Fruit fly (Drosophila melanogaster) whole organism, wandering third instar larva: Measurements from ENCODE around the gene TAF1B.

Source experiments
- CG32264 ChIP-seq: fragments of 200-800 bp; sonication (Bioruptor generic); optimal IDR thresholded peaks from 2 replicates; lab custom pipeline; 2016; ENCODE audit warnings: missing biosample characterization, missing genetic modification characterization
- CG9705 ChIP-seq: fragments of 200-800 bp; sonication (Bioruptor generic); optimal IDR thresholded peaks from 2 replicates; lab custom pipeline; 2018; ENCODE audit warnings: missing biosample characterization, mild to moderate bottlenecking, missing genetic modification characterization
- CrebA ChIP-seq: fragments of 200-800 bp; sonication (Bioruptor generic); optimal IDR thresholded peaks from 2 replicates; lab custom pipeline; 2016; ENCODE audit warnings: missing biosample characterization, mild to moderate bottlenecking, missing genetic modification characterization, borderline replicate concordance
- Dif ChIP-seq: fragments of 200-275, 200-300 bp; sonication (Bioruptor generic); optimal IDR thresholded peaks from 2 replicates; lab custom pipeline; 2018; ENCODE audit warnings: missing biosample characterization, missing genetic modification characterization; ENCODE audit not compliant: partially characterized antibody
- HLH106 ChIP-seq: fragments of 200-800 bp; optimal IDR thresholded peaks from 3 replicates; lab custom pipeline; 2019; ENCODE audit warnings: missing biosample characterization, mild to moderate bottlenecking, missing genetic modification characterization, moderate library complexity
- Mio ChIP-seq: sonication (Bioruptor generic); optimal IDR thresholded peaks from 2 replicates; lab custom pipeline; 2016; ENCODE audit warnings: missing biosample characterization, missing genetic modification characterization
- Myc ChIP-seq: fragments of >200 bp; optimal IDR thresholded peaks from 2 replicates; lab custom pipeline; 2017
- N ChIP-seq: fragments of >200 bp; optimal IDR thresholded peaks from 2 replicates; lab custom pipeline; 2018; ENCODE audit warnings: missing biosample characterization, missing external identifiers, missing genetic modification characterization
- OdsH ChIP-seq: fragments of 200-800 bp; sonication (Bioruptor generic); optimal IDR thresholded peaks from 2 replicates; lab custom pipeline; 2016; ENCODE audit warnings: missing biosample characterization, mild to moderate bottlenecking, missing genetic modification characterization
- Sp1 ChIP-seq: fragments of 200-800 bp; sonication (Bioruptor generic); optimal IDR thresholded peaks from 3 replicates; lab custom pipeline; 2019; ENCODE audit warnings: missing biosample characterization, mild to moderate bottlenecking, missing genetic modification characterization, moderate library complexity
- br ChIP-seq: fragments of 200-800 bp; sonication (Bioruptor generic); optimal IDR thresholded peaks from 2 replicates; lab custom pipeline; 2016; ENCODE audit warnings: missing biosample characterization, missing genetic modification characterization
- dl ChIP-seq, 2 experiments: fragments of 175-275, 200-275 bp in 1 of 2; fragments of 200-275 bp in 1 of 2; sonication (Bioruptor generic); optimal IDR thresholded peaks; lab custom pipeline; 2018; ENCODE audit warnings: mild to moderate bottlenecking in 2 of 2, missing biosample characterization in 2 of 2, missing genetic modification characterization in 2 of 2, moderate library complexity in 2 of 2; ENCODE audit not compliant: partially characterized antibody in 2 of 2, insufficient read depth in 1 of 2
- dmrt93B ChIP-seq: fragments of 200-800 bp; sonication (Bioruptor generic); optimal IDR thresholded peaks from 2 replicates; lab custom pipeline; 2018; ENCODE audit warnings: missing biosample characterization, mild to moderate bottlenecking, missing genetic modification characterization
- dsf ChIP-seq: sonication (Bioruptor generic); optimal IDR thresholded peaks from 2 replicates; lab custom pipeline; 2016; ENCODE audit warnings: missing biosample characterization, missing genetic modification characterization, borderline replicate concordance
- ey ChIP-seq: fragments of 200-800 bp; sonication (Bioruptor generic); optimal IDR thresholded peaks from 2 replicates; lab custom pipeline; 2016; ENCODE audit warnings: missing biosample characterization, missing genetic modification characterization
- fru ChIP-seq: fragments of 200-800 bp; sonication (Bioruptor generic); optimal IDR thresholded peaks from 3 replicates; lab custom pipeline; 2016; ENCODE audit warnings: missing biosample characterization, mild to moderate bottlenecking, missing genetic modification characterization
- jim ChIP-seq: fragments of 175-275, 200-325 bp; sonication (Bioruptor generic); optimal IDR thresholded peaks from 2 replicates; lab custom pipeline; 2016; ENCODE audit warnings: missing biosample characterization, mild to moderate bottlenecking, missing genetic modification characterization
- lola ChIP-seq: fragments of >200 bp; optimal IDR thresholded peaks from 2 replicates; lab custom pipeline; 2017; ENCODE audit warnings: missing biosample characterization, missing genetic modification characterization
- pan ChIP-seq: fragments of >200 bp; optimal IDR thresholded peaks from 2 replicates; lab custom pipeline; 2017
- tai ChIP-seq: sonication (Bioruptor generic); optimal IDR thresholded peaks from 2 replicates; lab custom pipeline; 2016; ENCODE audit warnings: missing biosample characterization, missing genetic modification characterization
- usp ChIP-seq: fragments of >200 bp; optimal IDR thresholded peaks from 2 replicates; lab custom pipeline; 2017; ENCODE audit warnings: missing biosample characterization, missing genetic modification characterization
- woc ChIP-seq: sonication (Bioruptor generic); optimal IDR thresholded peaks from 2 replicates; lab custom pipeline; 2016; ENCODE audit warnings: missing biosample characterization, mild to moderate bottlenecking, missing genetic modification characterization

Gene TAF1B

DNA sequence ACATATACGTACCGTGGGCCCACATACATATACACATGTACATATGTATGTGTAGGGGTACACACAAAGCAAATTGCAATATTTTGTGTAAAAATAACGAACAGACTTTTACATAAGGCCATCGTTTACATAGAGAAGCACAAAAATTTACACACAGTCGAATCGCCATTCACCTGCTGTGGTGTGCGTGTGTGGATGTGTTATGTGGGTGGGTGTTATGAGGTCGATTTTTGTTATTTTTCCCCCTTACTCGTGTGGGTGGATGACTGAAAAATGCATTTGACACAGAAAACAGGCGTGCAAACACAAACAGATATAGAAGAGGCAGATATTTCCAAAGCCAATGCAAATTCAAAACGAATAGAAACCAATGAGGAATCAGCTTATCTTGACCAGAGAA lies 48.9 kb downstream of the TAF1B start:
- no peak for TF ChIP-seq CG32264 (GFP tag; lab: Kevin White, UChicago)
- no peak for TF ChIP-seq CG9705 (GFP tag; lab: Kevin White, UChicago)
- no peak for TF ChIP-seq CrebA (GFP tag; lab: Kevin White, UChicago)
- no peak for TF ChIP-seq tai (GFP tag; lab: Kevin White, UChicago)
- TF ChIP-seq dmrt93B (GFP tag; lab: Kevin White, UChicago), result no peak
- TF ChIP-seq dl (GFP tag; optimal IDR thresholded peaks at IDR 0.05; lab: Kevin White, UChicago; ENCODE audit: insufficient read depth in 1 of 2, partially characterized antibody in 2 of 2), result no peak
- TF ChIP-seq pan (lab: Kevin White, UChicago), result no peak
- no peak for TF ChIP-seq Mio (GFP tag; lab: Kevin White, UChicago)
- no peak for TF ChIP-seq fru (GFP tag; lab: Kevin White, UChicago)
- no peak for TF ChIP-seq woc (GFP tag; lab: Kevin White, UChicago)

DNA sequence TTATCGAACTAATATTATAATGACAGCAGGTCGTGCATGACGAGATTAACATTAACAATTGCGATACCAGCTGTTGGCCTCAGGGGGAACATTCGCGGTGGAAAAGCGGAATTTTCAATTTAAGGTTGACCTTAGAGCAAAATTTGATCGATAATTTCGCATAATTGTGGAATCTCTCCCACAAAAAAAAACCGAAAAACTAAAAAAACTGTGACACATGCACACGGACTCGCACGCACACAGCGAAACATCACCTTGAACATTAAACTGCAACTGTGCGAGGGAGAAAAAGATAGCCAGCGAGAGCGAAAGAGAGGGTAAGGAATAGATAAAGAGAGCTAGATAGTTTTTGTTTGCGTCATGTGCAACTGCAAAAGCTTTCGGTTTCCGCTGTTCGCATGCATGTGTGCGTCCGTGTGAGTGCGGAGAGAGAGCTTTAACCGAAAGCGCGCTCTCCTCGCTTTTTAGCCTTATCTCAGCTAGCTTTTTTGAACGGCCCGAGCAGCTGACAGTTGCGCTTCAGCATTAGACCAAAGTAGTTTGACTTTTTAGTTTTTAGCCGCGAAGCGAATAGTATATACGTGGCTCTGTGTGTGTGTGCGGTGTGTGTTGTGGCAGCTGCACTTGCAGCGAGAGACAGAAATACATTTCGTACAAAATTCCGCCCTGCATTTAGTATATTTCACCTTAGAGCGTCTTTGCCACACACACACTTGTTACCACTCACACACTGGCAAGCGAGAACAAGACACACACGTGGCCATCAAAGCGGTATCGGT lies 50.5 kb downstream of the TAF1B start:
- no peak for TF ChIP-seq woc (GFP tag; lab: Kevin White, UChicago)
- TF ChIP-seq br (GFP tag; lab: Kevin White, UChicago), result no peak
- no peak for TF ChIP-seq dsf (GFP tag; lab: Kevin White, UChicago)
- TF ChIP-seq Dif (GFP tag; lab: Kevin White, UChicago), result peak; percentile 66
- TF ChIP-seq Mio (GFP tag; lab: Kevin White, UChicago), result no peak
- no peak for TF ChIP-seq ey (GFP tag; lab: Kevin White, UChicago)
- TF ChIP-seq, all 38 proteins: peak for 1

dm6 chr3R:10091513-10091912 lies 52.5 kb downstream of the TAF1B start:
- TF ChIP-seq HLH106 (tag; lab: Kevin White, UChicago), result no peak
- TF ChIP-seq dmrt93B (GFP tag; lab: Kevin White, UChicago), result no peak
- no peak for TF ChIP-seq jim (GFP tag; lab: Kevin White, UChicago)
- TF ChIP-seq usp, result no peak
- no peak for TF ChIP-seq N (GFP tag; lab: Kevin White, UChicago)
- TF ChIP-seq Sp1 (GFP tag; lab: Kevin White, UChicago), result no peak

- TF ChIP-seq jim (GFP tag; lab: Kevin White, UChicago), result no peak
- no peak for TF ChIP-seq dsf (GFP tag; lab: Kevin White, UChicago)
- no peak for TF ChIP-seq Myc (lab: Kevin White, UChicago)
- no peak for TF ChIP-seq OdsH
- no peak for TF ChIP-seq lola (GFP tag; lab: Kevin White, UChicago)
Measured at dm6 chr3R:10090906-10091305, 53.1 kb downstream of the TAF1B start.
